Worm (Caenorhabditis elegans) whole organism, L1 larva: ENCODE data around the gene F08F1.3.

Source experiments
- C04F5.9 ChIP-seq: sonication (generic microtip); optimal IDR thresholded peaks from 2 replicates; lab custom pipeline; 2016; ENCODE audit warnings: missing genetic modification characterization, missing compliant biosample characterization
- aha-1 ChIP-seq: fragments of 150-350 bp; optimal IDR thresholded peaks from 2 replicates; lab custom pipeline; 2014; ENCODE audit warnings: missing biosample characterization, missing genetic modification characterization
- ama-1 ChIP-seq: fragments of 150-350 bp; optimal IDR thresholded peaks from 2 replicates; lab custom pipeline; 2014
- fkh-10 ChIP-seq: sonication (generic microtip); optimal IDR thresholded peaks from 2 replicates; lab custom pipeline; 2017; ENCODE audit warnings: missing biosample characterization, missing genetic modification reagents, missing genetic modification characterization
- nhr-11 ChIP-seq: fragments of 150-350 bp; optimal IDR thresholded peaks from 2 replicates; lab custom pipeline; 2014; ENCODE audit warnings: missing biosample characterization, missing genetic modification characterization
- nhr-12 ChIP-seq: sonication (generic microtip); optimal IDR thresholded peaks from 2 replicates; lab custom pipeline; 2017; ENCODE audit warnings: missing biosample characterization, missing genetic modification characterization
- unc-130 ChIP-seq: fragments of 150-350 bp; optimal IDR thresholded peaks from 2 replicates; lab custom pipeline; 2017; ENCODE audit warnings: missing biosample characterization, missing genetic modification characterization, inconsistent platforms
- ztf-11 ChIP-seq, 2 experiments: sonication (generic microtip); optimal IDR thresholded peaks; 2 replicates each; lab custom pipeline; 2016 to 2017; ENCODE audit warnings: missing genetic modification characterization in 2 of 2, missing biosample characterization in 1 of 2, missing compliant biosample characterization in 1 of 2

ce11 chrX:8419252-8419651 lies 9.4 kb upstream of the F08F1.3 start:
- TF ChIP-seq C04F5.9, result no peak
- TF ChIP-seq unc-130 (tag; lab: Kevin White, UChicago), result no peak
- no peak for TF ChIP-seq ztf-11 (tag; optimal IDR thresholded peaks at IDR 0.05; lab: Kevin White, UChicago)
- TF ChIP-seq ama-1 (lab: Kevin White, UChicago), result no peak
- no peak for TF ChIP-seq nhr-12 (tag; lab: Kevin White, UChicago)
- TF ChIP-seq nhr-11 (tag; lab: Kevin White, UChicago), result no peak
- no peak for TF ChIP-seq aha-1 (tag; lab: Kevin White, UChicago)
- TF ChIP-seq fkh-10, result no peak
